Worm (Caenorhabditis elegans): ENCODE measurements around the gene C47G2.4.

C47G2.4 gene

DNA sequence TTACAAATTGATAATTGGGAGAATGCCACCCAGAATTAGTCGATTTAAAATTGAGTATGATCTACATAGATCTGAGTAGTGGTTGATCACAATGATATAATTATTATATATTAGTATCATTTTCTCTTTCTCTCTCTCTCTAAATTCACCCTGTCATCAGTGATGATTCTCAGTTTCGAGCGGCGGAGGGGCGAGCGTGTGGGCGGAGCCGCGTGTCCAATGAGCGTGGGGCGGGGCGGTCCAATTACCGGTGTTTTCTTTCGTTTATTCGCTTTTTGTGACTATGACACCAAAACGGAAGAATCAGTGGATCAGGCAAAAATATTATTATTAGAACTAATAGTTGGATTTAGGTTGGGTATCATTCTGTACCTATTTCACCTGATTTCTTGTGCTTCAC is 13.4 kb downstream of the C47G2.4 start:
- TF ChIP-seq tab-1 (GFP tag; IDR thresholded peaks at IDR 0.05) (no peak), ref-1 (GFP tag; conservative IDR thresholded peaks at IDR 0.05) (no peak), med-1 (GFP tag; optimal IDR thresholded peaks at IDR 0.05; ENCODE audit: insufficient read depth) (no peak)

DNA sequence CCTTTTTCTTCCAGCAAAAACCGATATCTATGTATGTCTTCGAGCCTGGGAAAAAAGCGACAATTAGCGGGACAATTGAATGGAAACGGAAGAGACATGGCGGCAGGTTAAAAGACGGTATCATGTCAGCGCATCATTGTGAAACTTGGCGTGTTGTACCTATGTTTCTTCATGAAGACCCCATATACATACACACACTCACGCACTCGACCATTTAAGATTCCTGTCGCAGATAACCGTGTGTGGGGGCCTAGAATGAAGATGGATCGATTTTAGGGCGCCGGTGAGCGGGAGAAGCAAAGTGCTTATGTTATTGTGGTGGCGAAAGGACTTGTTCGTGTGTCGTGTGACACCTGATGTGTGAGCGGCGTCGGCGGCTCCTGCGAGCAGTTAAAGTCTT is 16.5 kb downstream of the C47G2.4 start:
- TF ChIP-seq flt-1 (GFP tag; IDR thresholded peaks at IDR 0.05) (no peak), T22C8.4 (GFP tag; IDR thresholded peaks at IDR 0.05) (no peak), cog-1 (tag; optimal IDR thresholded peaks at IDR 0.05) (no peak), ztf-29 (GFP tag; IDR thresholded peaks at IDR 0.05) (no peak), med-1 (GFP tag; optimal IDR thresholded peaks at IDR 0.05; ENCODE audit: insufficient read depth) (no peak), tab-1 (GFP tag; IDR thresholded peaks at IDR 0.05) (no peak), klf-2 (GFP tag; conservative IDR thresholded peaks at IDR 0.05) (no peak), ref-1 (GFP tag; conservative IDR thresholded peaks at IDR 0.05) (no peak), ztf-23 (GFP tag; IDR thresholded peaks at IDR 0.05) (no peak)

DNA sequence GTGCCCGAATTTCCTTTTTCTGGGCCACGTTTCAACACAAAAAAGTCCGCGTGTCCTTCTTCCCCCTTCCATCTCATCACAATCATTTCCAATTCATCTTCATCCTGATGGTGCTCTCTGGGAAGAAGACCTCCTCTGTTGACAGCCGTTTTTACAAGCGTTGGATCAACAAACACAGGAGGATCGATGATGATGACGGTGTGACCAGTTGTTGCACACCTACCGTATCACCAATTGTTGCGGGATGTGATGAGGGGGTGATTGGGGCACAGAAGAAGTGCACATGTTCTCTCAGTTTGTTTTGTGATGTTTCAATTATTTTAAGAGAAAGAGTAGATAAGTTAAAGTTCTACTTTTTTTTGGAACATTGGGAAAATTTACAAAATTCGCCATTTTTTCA is 17.9 kb downstream of the C47G2.4 start:
- TF ChIP-seq tab-1 (GFP tag; IDR thresholded peaks at IDR 0.05) (no peak), T22C8.4 (GFP tag; IDR thresholded peaks at IDR 0.05) (no peak), cog-1 (tag; optimal IDR thresholded peaks at IDR 0.05) (no peak), ztf-23 (GFP tag; IDR thresholded peaks at IDR 0.05) (no peak), ztf-29 (GFP tag; IDR thresholded peaks at IDR 0.05) (no peak), flt-1 (GFP tag; IDR thresholded peaks at IDR 0.05) (no peak), klf-2 (GFP tag; conservative IDR thresholded peaks at IDR 0.05) (no peak), ref-1 (GFP tag; conservative IDR thresholded peaks at IDR 0.05) (no peak), med-1 (GFP tag; optimal IDR thresholded peaks at IDR 0.05; ENCODE audit: insufficient read depth) (no peak)

DNA sequence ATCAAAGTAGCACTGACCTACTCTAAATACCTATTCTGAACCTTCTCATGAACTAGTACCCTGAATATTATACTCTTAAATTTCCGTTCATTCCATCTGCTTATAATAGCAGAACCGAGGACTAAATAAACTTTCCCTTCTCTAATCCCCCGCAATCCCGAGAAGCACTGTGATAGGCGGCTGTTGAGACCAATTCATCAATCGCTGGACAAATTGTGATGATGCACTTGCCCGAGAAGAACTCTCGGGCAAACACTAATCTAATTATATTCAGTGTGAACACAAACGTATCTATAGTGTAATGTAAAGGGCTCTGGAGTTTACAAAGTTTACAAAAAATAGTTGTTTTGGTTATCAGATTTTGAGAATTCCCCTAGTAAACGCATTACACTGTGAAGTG is 18.5 kb downstream of the C47G2.4 start:
- TF ChIP-seq klf-2 (GFP tag; conservative IDR thresholded peaks at IDR 0.05) (no peak), flt-1 (GFP tag; IDR thresholded peaks at IDR 0.05) (no peak), cog-1 (tag; optimal IDR thresholded peaks at IDR 0.05) (no peak), tab-1 (GFP tag; IDR thresholded peaks at IDR 0.05) (no peak), ref-1 (GFP tag; conservative IDR thresholded peaks at IDR 0.05) (no peak), T22C8.4 (GFP tag; IDR thresholded peaks at IDR 0.05) (no peak), ztf-29 (GFP tag; IDR thresholded peaks at IDR 0.05) (no peak), ztf-23 (GFP tag; IDR thresholded peaks at IDR 0.05) (no peak), med-1 (GFP tag; optimal IDR thresholded peaks at IDR 0.05; ENCODE audit: insufficient read depth) (no peak)

DNA sequence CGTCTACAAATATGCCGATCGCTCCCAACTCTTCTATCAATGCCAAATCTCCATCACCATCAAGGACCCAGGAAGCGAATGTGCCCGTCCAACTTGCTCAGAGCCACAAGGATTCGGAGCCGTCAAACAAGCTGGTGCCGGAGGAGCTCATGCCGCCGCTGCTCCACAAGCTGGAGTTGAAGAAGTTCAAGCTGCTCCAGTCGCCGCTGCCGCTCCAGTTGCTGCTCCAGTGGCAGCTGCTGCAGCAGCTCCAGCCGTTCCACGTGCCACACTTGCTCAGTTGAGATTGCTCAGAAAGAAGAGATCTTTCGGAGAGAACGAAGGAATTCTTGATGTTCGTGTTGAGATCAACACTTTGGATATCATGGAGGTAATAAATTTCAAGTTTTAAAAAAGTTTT is 22.6 kb downstream of the C47G2.4 start:
- TF ChIP-seq klf-2 (GFP tag; conservative IDR thresholded peaks at IDR 0.05) (no peak), tab-1 (GFP tag; IDR thresholded peaks at IDR 0.05) (no peak), flt-1 (GFP tag; IDR thresholded peaks at IDR 0.05) (no peak), med-1 (GFP tag; optimal IDR thresholded peaks at IDR 0.05; ENCODE audit: insufficient read depth) (no peak), ztf-23 (GFP tag; IDR thresholded peaks at IDR 0.05) (no peak), ztf-29 (GFP tag; IDR thresholded peaks at IDR 0.05) (no peak), ref-1 (GFP tag; conservative IDR thresholded peaks at IDR 0.05) (no peak), T22C8.4 (GFP tag; IDR thresholded peaks at IDR 0.05) (no peak), cog-1 (tag; optimal IDR thresholded peaks at IDR 0.05) (no peak)

DNA sequence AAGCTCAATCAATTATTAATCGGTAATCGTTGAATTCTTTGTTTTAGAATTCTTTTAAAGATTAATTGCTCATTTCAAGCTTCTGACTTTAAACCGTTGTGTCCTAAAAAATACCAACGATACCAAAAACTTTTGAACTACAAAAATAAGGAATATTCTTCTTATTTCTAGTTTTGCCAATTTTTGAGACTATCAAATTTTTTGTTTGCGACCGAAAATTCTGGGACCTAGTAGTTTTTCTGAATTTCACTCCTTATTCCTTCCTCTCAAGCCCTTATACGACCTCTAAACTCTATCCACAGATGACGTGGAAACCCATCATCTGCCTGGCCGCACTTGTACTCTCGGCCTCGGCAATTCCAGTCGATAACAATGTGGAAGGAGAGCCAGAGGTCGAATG is 24.6 kb downstream of the C47G2.4 start, which contains the start of gene cut-1:
Gene cut-1 (plus strand): TSS at position 301 of the 400 bp plus-strand sequence.
- no peak for TF ChIP-seq cog-1 (tag; optimal IDR thresholded peaks at IDR 0.05)

DNA sequence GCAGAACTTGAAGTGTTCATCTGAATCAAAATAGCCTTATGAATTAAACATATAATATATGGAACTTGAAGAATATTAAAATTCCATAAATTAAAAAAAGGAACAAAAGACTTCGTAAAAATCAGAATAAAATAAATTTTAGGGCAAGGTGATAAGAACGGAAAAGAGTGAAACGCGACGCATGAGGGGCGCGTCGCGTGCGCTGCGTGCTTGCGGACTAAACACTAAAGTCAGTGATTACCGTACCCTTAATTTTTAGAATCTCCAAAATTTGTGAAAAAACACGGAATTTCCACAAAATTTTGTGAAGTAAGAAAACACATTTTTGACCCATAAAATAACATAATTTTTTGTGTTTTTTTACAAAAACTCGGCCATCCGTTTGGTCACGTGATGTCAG is 32.2 kb downstream of the C47G2.4 start, which contains the start of gene T05B9.1:
Gene T05B9.1 (minus strand): TSS at position 20 of the 400 bp plus-strand sequence.
- TF ChIP-seq ref-1 (GFP tag; conservative IDR thresholded peaks at IDR 0.05) (no peak), klf-2 (GFP tag; conservative IDR thresholded peaks at IDR 0.05) (no peak), T22C8.4 (GFP tag; IDR thresholded peaks at IDR 0.05) (no peak), flt-1 (GFP tag; IDR thresholded peaks at IDR 0.05) (no peak), ztf-23 (GFP tag; IDR thresholded peaks at IDR 0.05) (no peak), ztf-29 (GFP tag; IDR thresholded peaks at IDR 0.05) (no peak), med-1 (GFP tag; optimal IDR thresholded peaks at IDR 0.05; ENCODE audit: insufficient read depth) (no peak), tab-1 (GFP tag; IDR thresholded peaks at IDR 0.05) (no peak), cog-1 (tag; optimal IDR thresholded peaks at IDR 0.05) (no peak)

DNA sequence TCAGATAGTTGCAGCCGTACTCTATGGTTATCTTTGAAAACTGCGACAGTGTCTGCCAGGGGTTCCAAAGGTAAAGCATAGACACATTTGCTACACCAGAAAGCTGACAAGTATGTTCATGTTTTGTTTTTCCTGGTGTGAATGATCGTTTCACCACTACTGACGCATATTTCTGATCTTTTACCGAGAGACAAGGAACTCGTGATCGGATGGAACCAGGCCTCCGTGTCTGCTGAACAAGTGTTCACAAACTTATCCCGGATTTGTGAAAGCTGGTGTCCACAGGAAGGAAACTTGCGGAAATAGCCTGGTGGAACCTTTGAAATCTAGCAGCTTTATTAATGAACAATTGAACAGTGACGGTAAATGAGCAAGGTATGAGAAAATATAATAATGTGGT is 33.6 kb downstream of the C47G2.4 start:
- TF ChIP-seq cog-1 (tag; optimal IDR thresholded peaks at IDR 0.05) = no peak
- TF ChIP-seq klf-2 (GFP tag; conservative IDR thresholded peaks at IDR 0.05) = no peak
- TF ChIP-seq tab-1 (GFP tag; IDR thresholded peaks at IDR 0.05) = no peak
- no peak for TF ChIP-seq ztf-29 (GFP tag; IDR thresholded peaks at IDR 0.05)
- no peak for TF ChIP-seq ref-1 (GFP tag; conservative IDR thresholded peaks at IDR 0.05)
- no peak for TF ChIP-seq flt-1 (GFP tag; IDR thresholded peaks at IDR 0.05)
- no peak for TF ChIP-seq ztf-23 (GFP tag; IDR thresholded peaks at IDR 0.05)
- no peak for TF ChIP-seq T22C8.4 (GFP tag; IDR thresholded peaks at IDR 0.05)
- TF ChIP-seq med-1 (GFP tag; optimal IDR thresholded peaks at IDR 0.05; ENCODE audit: insufficient read depth) = no peak

DNA sequence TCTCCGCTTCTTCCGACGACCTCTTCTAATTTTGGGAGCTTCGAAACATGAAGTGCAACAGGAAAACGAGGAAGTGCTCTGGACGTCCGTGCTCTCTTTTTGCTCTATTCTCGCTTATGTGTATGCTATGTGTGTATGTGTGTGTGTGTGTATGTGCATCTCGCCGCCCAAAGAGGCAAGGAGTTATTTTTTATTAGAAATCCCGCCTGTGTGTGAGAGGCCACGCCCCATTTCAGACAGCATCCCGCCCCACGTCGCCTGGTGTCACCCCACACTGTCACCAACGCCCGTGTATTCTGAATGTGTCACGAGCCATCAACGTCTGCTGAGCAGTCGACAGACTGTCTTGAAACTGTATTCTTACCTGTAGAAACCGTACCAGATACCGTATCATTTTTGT is 37.9 kb downstream of the C47G2.4 start, which contains the start of gene T05B9.2:
Gene T05B9.2 (plus strand): TSS at position 301 of the 400 bp plus-strand sequence.
- no peak for TF ChIP-seq ztf-29 (GFP tag; IDR thresholded peaks at IDR 0.05)
- TF ChIP-seq klf-2 (GFP tag; conservative IDR thresholded peaks at IDR 0.05) = no peak
- no peak for TF ChIP-seq tab-1 (GFP tag; IDR thresholded peaks at IDR 0.05)
- TF ChIP-seq med-1 (GFP tag; optimal IDR thresholded peaks at IDR 0.05; ENCODE audit: insufficient read depth) = no peak
- no peak for TF ChIP-seq cog-1 (tag; optimal IDR thresholded peaks at IDR 0.05)
- no peak for TF ChIP-seq flt-1 (GFP tag; IDR thresholded peaks at IDR 0.05)
- TF ChIP-seq T22C8.4 (GFP tag; IDR thresholded peaks at IDR 0.05) = no peak
- no peak for TF ChIP-seq ref-1 (GFP tag; conservative IDR thresholded peaks at IDR 0.05)
- no peak for TF ChIP-seq ztf-23 (GFP tag; IDR thresholded peaks at IDR 0.05)

DNA sequence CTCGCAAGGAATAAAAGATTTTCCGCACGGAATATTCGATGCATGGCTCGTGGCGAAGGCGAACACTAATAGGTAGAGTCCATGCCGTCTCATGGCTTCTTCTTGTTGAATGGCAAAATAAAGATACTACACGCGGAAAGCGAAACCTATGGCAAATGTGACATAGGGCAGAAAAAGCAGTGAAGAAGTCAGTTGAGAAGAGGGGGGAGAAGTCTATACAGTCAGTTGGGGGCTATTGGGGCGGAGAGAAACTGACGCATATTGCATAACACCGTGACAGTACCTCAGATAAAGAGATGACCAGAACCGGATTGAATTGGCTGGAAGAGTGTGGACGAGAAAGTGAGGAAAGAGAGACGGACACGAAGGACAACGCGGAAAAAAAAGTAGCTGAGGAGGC is 46.0 kb downstream of the C47G2.4 start, which contains the start of gene T06D8.10:
Gene T06D8.10 (minus strand): TSS at position 101 of the 400 bp plus-strand sequence.
- TF ChIP-seq med-1 (GFP tag; optimal IDR thresholded peaks at IDR 0.05; ENCODE audit: insufficient read depth) = no peak
- no peak for TF ChIP-seq cog-1 (tag; optimal IDR thresholded peaks at IDR 0.05)
- no peak for TF ChIP-seq ztf-29 (GFP tag; IDR thresholded peaks at IDR 0.05)
- TF ChIP-seq ref-1 (GFP tag; conservative IDR thresholded peaks at IDR 0.05) = no peak
